Fruit fly (Drosophila melanogaster): Measurements from ENCODE around the gene CG6048.
A peak's percentile ranks its signal among the peaks of the same experiment; 100 is the strongest.

The CG6048 gene

DNA sequence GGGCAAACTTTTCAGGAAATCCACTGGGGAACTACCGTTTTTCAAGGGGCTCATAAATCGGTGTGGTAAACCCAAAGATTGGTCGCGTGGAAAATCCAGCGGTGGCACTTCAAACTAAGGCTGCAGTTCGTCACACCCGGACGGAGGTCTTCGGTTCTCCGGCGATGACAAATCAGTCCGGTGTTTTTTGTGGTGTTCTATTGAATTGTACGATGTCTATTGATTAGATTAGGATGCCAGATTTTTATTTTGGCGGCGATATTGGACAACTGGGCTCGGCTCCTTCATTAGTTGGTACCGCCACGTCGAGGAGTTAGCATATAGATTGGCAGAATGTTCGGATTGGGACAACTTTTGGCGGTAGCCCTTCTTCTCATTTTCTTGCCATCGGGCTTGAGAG, at the start of gene CG6048:
TSS of gene CG6048 (plus strand) at position 301 of the 400 bp plus-strand sequence.
- TF ChIP-seq pad (GFP tag; optimal IDR thresholded peaks at IDR 0.05), result no peak
- no peak for TF ChIP-seq bab1 (GFP tag; optimal IDR thresholded peaks at IDR 0.05)
- no peak for TF ChIP-seq CG7045 (GFP tag; optimal IDR thresholded peaks at IDR 0.05)
- TF ChIP-seq Hr96 (GFP tag; optimal IDR thresholded peaks at IDR 0.05), result no peak

DNA sequence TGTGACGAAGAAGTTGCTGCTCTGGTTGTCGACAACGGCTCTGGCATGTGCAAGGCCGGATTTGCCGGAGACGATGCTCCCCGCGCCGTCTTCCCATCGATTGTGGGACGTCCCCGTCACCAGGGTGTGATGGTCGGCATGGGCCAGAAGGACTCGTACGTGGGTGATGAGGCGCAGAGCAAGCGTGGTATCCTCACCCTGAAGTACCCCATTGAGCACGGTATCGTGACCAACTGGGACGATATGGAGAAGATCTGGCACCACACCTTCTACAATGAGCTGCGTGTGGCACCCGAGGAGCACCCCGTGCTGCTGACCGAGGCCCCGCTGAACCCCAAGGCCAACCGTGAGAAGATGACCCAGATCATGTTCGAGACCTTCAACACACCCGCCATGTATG, 49.7 kb upstream of the CG6048 start:
- TF ChIP-seq CG12768 (GFP tag; optimal IDR thresholded peaks at IDR 0.05) (no peak), tj (GFP tag; optimal IDR thresholded peaks at IDR 0.05) (no peak), CG14711 (tag; optimal IDR thresholded peaks at IDR 0.05) (no peak), Clk (GFP tag; optimal IDR thresholded peaks at IDR 0.05) (no peak), CG1620 (GFP tag; optimal IDR thresholded peaks at IDR 0.05) (no peak), cnc (optimal IDR thresholded peaks at IDR 0.05) (no peak), Crg-1 (GFP tag; optimal IDR thresholded peaks at IDR 0.05) (no peak), Hr96 (GFP tag; optimal IDR thresholded peaks at IDR 0.05) (no peak), CG11617 (GFP tag; optimal IDR thresholded peaks at IDR 0.05) (no peak)

DNA sequence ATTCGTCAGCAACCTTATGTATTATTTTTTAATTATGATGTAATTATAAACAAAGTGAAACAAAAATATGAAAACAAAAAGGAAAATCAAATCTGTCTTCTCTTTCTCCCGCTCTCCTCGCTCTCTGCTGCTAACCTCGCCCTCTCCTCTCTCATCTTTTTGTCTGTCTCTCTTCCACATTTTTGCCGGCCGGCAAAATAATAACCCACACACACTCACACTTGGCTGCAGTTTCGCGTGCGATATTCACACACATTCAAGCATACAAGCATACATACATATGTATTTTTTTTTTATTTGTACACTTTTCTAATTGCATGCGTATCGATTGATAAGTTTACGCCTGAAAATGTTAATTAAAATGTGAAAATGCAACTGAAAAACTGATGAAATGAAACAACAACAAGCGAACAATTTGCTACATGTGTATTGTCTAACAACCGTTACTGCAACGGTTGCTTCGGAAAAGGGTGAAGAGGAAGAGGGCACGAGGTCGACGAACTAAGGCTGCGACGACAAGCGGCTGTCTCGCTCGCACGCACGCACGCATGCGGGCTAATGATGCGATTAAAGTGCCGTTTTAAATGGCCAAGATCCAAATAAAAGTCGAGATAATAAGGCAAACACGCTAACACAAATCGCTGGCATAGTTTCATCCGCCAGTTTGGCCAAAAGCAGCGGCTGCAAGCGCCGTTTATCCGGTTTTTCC, 47.8 kb upstream of the CG6048 start:
- TF ChIP-seq Mnt (GFP tag; optimal IDR thresholded peaks at IDR 0.05), result peak; percentile 71
- no peak for TF ChIP-seq Crg-1 (GFP tag; optimal IDR thresholded peaks at IDR 0.05)
- no peak for TF ChIP-seq kay (GFP tag; ENCODE audit: borderline replicate concordance)
- TF ChIP-seq CG33017 (tag; optimal IDR thresholded peaks at IDR 0.05), result no peak
- TF ChIP-seq Clk (GFP tag; optimal IDR thresholded peaks at IDR 0.05), result no peak
- TF ChIP-seq CG1620 (GFP tag; optimal IDR thresholded peaks at IDR 0.05), result no peak
- TF ChIP-seq cic (GFP tag; optimal IDR thresholded peaks at IDR 0.05), result peak; percentile 71
- TF ChIP-seq ovo (GFP tag; optimal IDR thresholded peaks at IDR 0.05), result peak; percentile 98
- TF ChIP-seq CG7045 (GFP tag; optimal IDR thresholded peaks at IDR 0.05), result no peak
- TF ChIP-seq tj (GFP tag; optimal IDR thresholded peaks at IDR 0.05), result peak; percentile 73
- no peak for TF ChIP-seq bab1 (GFP tag; optimal IDR thresholded peaks at IDR 0.05)
- TF ChIP-seq CG5204 (GFP tag; optimal IDR thresholded peaks at IDR 0.05), result no peak

DNA sequence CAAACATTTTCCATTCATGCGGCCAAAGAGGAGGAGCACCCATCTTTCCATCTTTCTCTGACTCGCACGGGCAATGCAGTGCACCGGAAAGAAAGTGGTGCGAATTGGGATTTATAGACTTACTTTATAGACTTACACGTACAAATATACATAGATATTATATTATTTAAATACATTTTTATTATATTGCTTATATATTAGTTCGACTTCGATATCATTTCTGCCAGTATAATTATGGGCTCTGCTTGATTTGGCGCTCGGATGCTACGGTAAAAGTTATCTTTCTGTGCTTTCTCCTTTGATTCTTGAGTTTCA, 47.3 kb upstream of the CG6048 start:
- TF ChIP-seq CG33017 (tag; optimal IDR thresholded peaks at IDR 0.05) (no peak), CG14711 (tag; optimal IDR thresholded peaks at IDR 0.05) (no peak), Clk (GFP tag; optimal IDR thresholded peaks at IDR 0.05) (no peak), pad (GFP tag; optimal IDR thresholded peaks at IDR 0.05) (no peak), Mnt (GFP tag; optimal IDR thresholded peaks at IDR 0.05) (no peak), CG1620 (GFP tag; optimal IDR thresholded peaks at IDR 0.05) (no peak), Hr96 (GFP tag; optimal IDR thresholded peaks at IDR 0.05) (no peak)

DNA sequence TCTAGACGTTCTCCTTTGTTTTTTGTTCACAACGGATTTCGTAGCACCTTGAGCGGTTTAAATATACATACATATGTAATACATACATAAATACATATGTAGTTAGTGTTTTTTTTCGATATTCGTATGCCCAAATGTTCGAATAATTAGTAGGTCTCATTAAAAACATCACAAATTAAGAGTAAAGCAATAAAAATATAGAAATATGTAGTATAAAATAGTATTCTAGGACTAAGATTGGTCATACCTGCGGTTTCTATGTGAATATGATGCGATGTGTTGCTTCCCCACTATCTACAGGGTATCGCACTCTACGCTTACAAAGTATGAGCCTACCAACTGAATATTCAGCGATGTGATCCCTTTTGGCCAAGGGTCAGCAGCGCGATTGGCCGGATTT, 46.9 kb upstream of the CG6048 start, which contains the start of gene CG4020:
TSS of gene CG4020 (plus strand) at position 301 of the 400 bp plus-strand sequence.
- no peak for TF ChIP-seq ovo (GFP tag; optimal IDR thresholded peaks at IDR 0.05)
- no peak for TF ChIP-seq cic (GFP tag; optimal IDR thresholded peaks at IDR 0.05)
- TF ChIP-seq bab1 (GFP tag; optimal IDR thresholded peaks at IDR 0.05), result no peak
- TF ChIP-seq Hr96 (GFP tag; optimal IDR thresholded peaks at IDR 0.05), result no peak
- TF ChIP-seq tj (GFP tag; optimal IDR thresholded peaks at IDR 0.05), result no peak
- TF ChIP-seq CG14711 (tag; optimal IDR thresholded peaks at IDR 0.05), result no peak
- no peak for TF ChIP-seq cnc (optimal IDR thresholded peaks at IDR 0.05)
- no peak for TF ChIP-seq Clk (GFP tag; optimal IDR thresholded peaks at IDR 0.05)
- TF ChIP-seq CG7045 (GFP tag; optimal IDR thresholded peaks at IDR 0.05), result no peak
- TF ChIP-seq Mnt (GFP tag; optimal IDR thresholded peaks at IDR 0.05), result no peak
- TF ChIP-seq CG5204 (GFP tag; optimal IDR thresholded peaks at IDR 0.05), result no peak

DNA sequence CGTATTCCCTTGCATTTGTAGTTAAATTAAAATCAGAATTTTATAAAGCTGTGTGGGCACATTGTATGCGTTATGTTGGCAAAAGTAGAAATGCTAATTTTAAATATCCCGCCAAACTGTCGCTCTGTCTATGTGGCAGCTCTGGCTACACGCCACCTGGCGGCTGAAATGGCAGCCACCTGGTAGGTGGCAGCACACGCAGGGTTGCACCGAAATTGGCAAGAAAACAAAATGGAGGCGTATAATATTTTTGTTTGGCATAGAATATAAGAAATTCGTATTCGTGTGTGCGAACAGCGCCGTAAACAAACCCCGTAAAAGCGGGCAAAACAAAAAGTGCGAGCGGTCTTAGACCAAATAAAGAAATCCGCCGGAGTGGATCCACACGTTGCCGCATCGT, 44.4 kb upstream of the CG6048 start, which contains the start of gene CG12236:
TSS of gene CG12236 (plus strand) at position 220 of the 400 bp plus-strand sequence.
- TF ChIP-seq CG14711 (tag; optimal IDR thresholded peaks at IDR 0.05), result peak; percentile 63
- TF ChIP-seq cic (GFP tag; optimal IDR thresholded peaks at IDR 0.05), result peak; percentile 16
- no peak for TF ChIP-seq Clk (GFP tag; optimal IDR thresholded peaks at IDR 0.05)
- TF ChIP-seq CG12768 (GFP tag; optimal IDR thresholded peaks at IDR 0.05), result peak; percentile 50
- TF ChIP-seq bab1 (GFP tag; optimal IDR thresholded peaks at IDR 0.05), result peak; percentile 85
- TF ChIP-seq toe (GFP tag; optimal IDR thresholded peaks at IDR 0.05), result no peak
- TF ChIP-seq Mnt (GFP tag; optimal IDR thresholded peaks at IDR 0.05), result peak; percentile 64
- no peak for TF ChIP-seq CG33017 (tag; optimal IDR thresholded peaks at IDR 0.05)
- TF ChIP-seq cnc (optimal IDR thresholded peaks at IDR 0.05), result no peak
- peak; percentile 64 for TF ChIP-seq pad (GFP tag; optimal IDR thresholded peaks at IDR 0.05)
- no peak for TF ChIP-seq CG7045 (GFP tag; optimal IDR thresholded peaks at IDR 0.05)
- peak; percentile 63 for TF ChIP-seq CG11617 (GFP tag; optimal IDR thresholded peaks at IDR 0.05)
- TF ChIP-seq Hr96 (GFP tag; optimal IDR thresholded peaks at IDR 0.05), result no peak
- peak; percentile 27 for TF ChIP-seq ovo (GFP tag; optimal IDR thresholded peaks at IDR 0.05)
- no peak for TF ChIP-seq CG5204 (GFP tag; optimal IDR thresholded peaks at IDR 0.05)
- TF ChIP-seq kay (GFP tag; ENCODE audit: borderline replicate concordance), result no peak
- peak; percentile 82 for TF ChIP-seq CG1620 (GFP tag; optimal IDR thresholded peaks at IDR 0.05)
- TF ChIP-seq tj (GFP tag; optimal IDR thresholded peaks at IDR 0.05), result peak; percentile 32
- TF ChIP-seq Crg-1 (GFP tag; optimal IDR thresholded peaks at IDR 0.05), result peak; percentile 55
- TF ChIP-seq CG7101 (tag; optimal IDR thresholded peaks at IDR 0.05), result peak; percentile 65

Data from whole organism, adult.